Fruit fly (Drosophila melanogaster): Measurements from ENCODE around the gene ovm.

dm6 chr2L:155215-155712 lies 14.5 kb upstream of the ovm start, which contains the start of gene Pus10:
- TF ChIP-seq D1 (tag; optimal IDR thresholded peaks at IDR 0.05) (no peak), CG13204 (GFP tag; optimal IDR thresholded peaks at IDR 0.05) (no peak), gl (tag; optimal IDR thresholded peaks at IDR 0.05) (no peak), CG8159 (tag; optimal IDR thresholded peaks at IDR 0.05) (no peak), CG14655 (GFP tag; optimal IDR thresholded peaks at IDR 0.05) (no peak)
